Fruit fly (Drosophila melanogaster): Measurements from ENCODE around the gene REPTOR-BP.

Gene REPTOR-BP

dm6 chr2L:10249655-10250202 is 14.2 kb upstream of the REPTOR-BP start (continued):
- TF ChIP-seq Hr78 (GFP tag; optimal IDR thresholded peaks at IDR 0.05) (no peak), CG15269 (tag; optimal IDR thresholded peaks at IDR 0.05) (no peak), CG4820 (GFP tag; optimal IDR thresholded peaks at IDR 0.05) (no peak), exex (tag; optimal IDR thresholded peaks at IDR 0.05) (peak; percentile 55), zf30C (GFP tag; optimal IDR thresholded peaks at IDR 0.05) (no peak), pho (GFP tag; optimal IDR thresholded peaks at IDR 0.05) (no peak), Pdp1 (GFP tag; optimal IDR thresholded peaks at IDR 0.05) (no peak), CG10147 (GFP tag; optimal IDR thresholded peaks at IDR 0.05) (no peak), CG33557 (GFP tag; optimal IDR thresholded peaks at IDR 0.05) (peak; percentile 87), BtbVII (GFP tag; optimal IDR thresholded peaks at IDR 0.05) (peak; percentile 60), CG3281 (GFP tag; optimal IDR thresholded peaks at IDR 0.05) (peak; percentile 45), ham (GFP tag; IDR thresholded peaks at IDR 0.05) (no peak), CG5180 (GFP tag; optimal IDR thresholded peaks at IDR 0.05) (no peak), CG4617 (GFP tag; optimal IDR thresholded peaks at IDR 0.05; ENCODE audit: borderline replicate concordance) (no peak), CG12104 (GFP tag; optimal IDR thresholded peaks at IDR 0.05) (no peak), tna (GFP tag; IDR thresholded peaks at IDR 0.05; ENCODE audit: partially characterized antibody) (no peak), dpn (GFP tag; optimal IDR thresholded peaks at IDR 0.05) (no peak), CG6813 (GFP tag; optimal IDR thresholded peaks at IDR 0.05) (no peak), CG5245 (GFP tag; optimal IDR thresholded peaks at IDR 0.05) (no peak), fd64A (GFP tag; optimal IDR thresholded peaks at IDR 0.05) (peak; percentile 75), hth (optimal IDR thresholded peaks at IDR 0.05) (no peak), CG43689 (GFP tag; IDR thresholded peaks at IDR 0.05) (no peak), TFAM (GFP tag; optimal IDR thresholded peaks at IDR 0.05) (no peak), CG10431 (GFP tag; optimal IDR thresholded peaks at IDR 0.05) (peak; percentile 19), CG16813 (GFP tag; IDR thresholded peaks at IDR 0.05; ENCODE audit: partially characterized antibody) (no peak), ssp (GFP tag; IDR thresholded peaks at IDR 0.05) (no peak), Elba2 (GFP tag; optimal IDR thresholded peaks at IDR 0.05) (no peak), Dip2 (GFP tag; IDR thresholded peaks at IDR 0.05) (no peak), CoRest (tag; optimal IDR thresholded peaks at IDR 0.05) (no peak), CG17912 (GFP tag; optimal IDR thresholded peaks at IDR 0.05) (peak; percentile 44), sisA (GFP tag; IDR thresholded peaks at IDR 0.05) (no peak), CG17359 (tag; optimal IDR thresholded peaks at IDR 0.05) (peak; percentile 34), Blimp-1 (GFP tag; optimal IDR thresholded peaks at IDR 0.05) (no peak), Hr39 (optimal IDR thresholded peaks at IDR 0.05) (no peak), ara (GFP tag; IDR thresholded peaks at IDR 0.05) (no peak), so (GFP tag; IDR thresholded peaks at IDR 0.05) (no peak), Optix (GFP tag; IDR thresholded peaks at IDR 0.05) (no peak), CG18262 (tag; optimal IDR thresholded peaks at IDR 0.05) (peak; percentile 23), insv (GFP tag; optimal IDR thresholded peaks at IDR 0.05) (peak in 1 of 2 experiments; percentile 55), B-H1 (GFP tag; IDR thresholded peaks at IDR 0.05) (no peak), kay (GFP tag; optimal IDR thresholded peaks at IDR 0.05) (no peak), btn (GFP tag; optimal IDR thresholded peaks at IDR 0.05) (no peak), CG15479 (GFP tag; optimal IDR thresholded peaks at IDR 0.05) (peak; percentile 81), peb (GFP tag; IDR thresholded peaks at IDR 0.05) (peak; percentile 33; the same call in 1 of the 2 replicates), grau (tag; optimal IDR thresholded peaks at IDR 0.05) (no peak), Rfx (GFP tag; IDR thresholded peaks at IDR 0.05) (no peak; the same call in 1 of the 2 replicates), CG10321 (GFP tag; IDR thresholded peaks at IDR 0.05) (no peak), E2f1 (GFP tag; IDR thresholded peaks at IDR 0.05) (no peak), hkb (optimal IDR thresholded peaks at IDR 0.05) (no peak), hkb (GFP tag; IDR thresholded peaks at IDR 0.05) (peak; percentile 42; the same call in 1 of the 2 replicates), CG1529 (GFP tag; optimal IDR thresholded peaks at IDR 0.05) (peak; percentile 40)
